Worm (Caenorhabditis elegans) whole organism, late embryonic: ENCODE data around the gene F29B9.12.

Source experiments
- C08G9.2 ChIP-seq: sonication (generic microtip); optimal IDR thresholded peaks from 2 replicates; lab custom pipeline; 2016; ENCODE audit warnings: mild to moderate bottlenecking, missing genetic modification characterization, moderate library complexity, missing compliant biosample characterization
- K02D7.2 ChIP-seq: sonication (generic microtip); optimal IDR thresholded peaks from 2 replicates; lab custom pipeline; 2017; ENCODE audit warnings: mild to moderate bottlenecking, missing genetic modification characterization, missing compliant biosample characterization
- K09A11.1 ChIP-seq: sonication (generic microtip); optimal IDR thresholded peaks from 2 replicates; lab custom pipeline; 2017; ENCODE audit warnings: antibody characterized with exemption, mild to moderate bottlenecking, missing genetic modification characterization, missing compliant biosample characterization; ENCODE audit not compliant: insufficient read depth
- T23F11.4 ChIP-seq: fragments of 200-800 bp; sonication (Bioruptor generic); optimal IDR thresholded peaks from 2 replicates; lab custom pipeline; 2018; ENCODE audit warnings: mild to moderate bottlenecking, missing genetic modification characterization, missing compliant biosample characterization
- Y22D7AL.16 ChIP-seq: sonication (generic microtip); optimal IDR thresholded peaks from 2 replicates; lab custom pipeline; 2016; ENCODE audit warnings: missing genetic modification characterization, missing compliant biosample characterization
- ahr-1 ChIP-seq: sonication (generic microtip); optimal IDR thresholded peaks from 2 replicates; lab custom pipeline; 2016; ENCODE audit warnings: missing genetic modification characterization, missing compliant biosample characterization
- ceh-18 ChIP-seq: sonication (generic microtip); optimal IDR thresholded peaks from 2 replicates; lab custom pipeline; 2016; ENCODE audit warnings: missing genetic modification characterization, missing compliant biosample characterization
- ceh-2 ChIP-seq: sonication (generic microtip); optimal IDR thresholded peaks from 2 replicates; lab custom pipeline; 2016; ENCODE audit warnings: missing genotype, missing genetic modification characterization, missing compliant biosample characterization
- ceh-24 ChIP-seq: sonication (generic microtip); optimal IDR thresholded peaks from 2 replicates; lab custom pipeline; 2016; ENCODE audit warnings: mild to moderate bottlenecking, missing genetic modification characterization, missing compliant biosample characterization
- ceh-45 ChIP-seq: fragments of 200-800 bp; sonication (Bioruptor generic); IDR thresholded peaks from 2 replicates; pipeline ENCODE4 v1.3.6; 2022; ENCODE audit warnings: missing genetic modification reagents, missing genetic modification characterization, missing compliant biosample characterization
- ceh-48 ChIP-seq: sonication (generic microtip); optimal IDR thresholded peaks from 2 replicates; lab custom pipeline; 2016; ENCODE audit warnings: missing genetic modification characterization, inconsistent platforms, missing compliant biosample characterization
- ceh-6 ChIP-seq: fragments of 200-800 bp; sonication (Bioruptor generic); optimal IDR thresholded peaks from 2 replicates; lab custom pipeline; 2018; ENCODE audit warnings: mild to moderate bottlenecking, missing genetic modification characterization, missing compliant biosample characterization
- ceh-9 ChIP-seq: sonication (generic microtip); optimal IDR thresholded peaks from 2 replicates; lab custom pipeline; 2016; ENCODE audit warnings: mild to moderate bottlenecking, missing genetic modification characterization, inconsistent platforms, missing compliant biosample characterization
- che-1 ChIP-seq: sonication (generic microtip); optimal IDR thresholded peaks from 2 replicates; lab custom pipeline; 2016; ENCODE audit warnings: mild to moderate bottlenecking, missing genetic modification characterization, missing compliant biosample characterization
- elt-4 ChIP-seq: sonication (generic microtip); optimal IDR thresholded peaks from 2 replicates; lab custom pipeline; 2016; ENCODE audit warnings: missing genetic modification characterization, missing compliant biosample characterization
- eyg-1 ChIP-seq: sonication (generic microtip); optimal IDR thresholded peaks from 2 replicates; lab custom pipeline; 2016; ENCODE audit warnings: missing genotype, missing genetic modification characterization, missing compliant biosample characterization
- fkh-6 ChIP-seq: sonication (generic microtip); optimal IDR thresholded peaks from 2 replicates; lab custom pipeline; 2016; ENCODE audit warnings: missing genetic modification characterization, missing compliant biosample characterization
- hlh-13 ChIP-seq: fragments of 200-800 bp; sonication (Bioruptor generic); optimal IDR thresholded peaks from 2 replicates; lab custom pipeline; 2018; ENCODE audit warnings: mild to moderate bottlenecking, missing genetic modification characterization, missing compliant biosample characterization
- hlh-8 ChIP-seq: sonication (generic microtip); optimal IDR thresholded peaks from 2 replicates; lab custom pipeline; 2016; ENCODE audit warnings: missing genotype, missing genetic modification characterization, missing compliant biosample characterization
- lin-11 ChIP-seq: fragments of 200-800 bp; sonication (Bioruptor generic); optimal IDR thresholded peaks from 2 replicates; lab custom pipeline; 2018; ENCODE audit warnings: mild to moderate bottlenecking, missing genetic modification characterization, missing compliant biosample characterization
- madf-2 ChIP-seq: sonication (generic microtip); optimal IDR thresholded peaks from 2 replicates; lab custom pipeline; 2017; ENCODE audit warnings: missing genetic modification characterization, missing compliant biosample characterization
- mec-3 ChIP-seq: sonication (generic microtip); optimal IDR thresholded peaks from 2 replicates; lab custom pipeline; 2016; ENCODE audit warnings: borderline replicate concordance, missing genetic modification characterization, missing compliant biosample characterization
- nfya-1 ChIP-seq: sonication (generic microtip); optimal IDR thresholded peaks from 2 replicates; lab custom pipeline; 2017; ENCODE audit warnings: missing genetic modification characterization, mild to moderate bottlenecking, missing compliant biosample characterization, antibody characterized with exemption, moderate library complexity
- npax-4 ChIP-seq: sonication (generic microtip); optimal IDR thresholded peaks from 2 replicates; lab custom pipeline; 2016; ENCODE audit warnings: missing genetic modification characterization, missing compliant biosample characterization
- pag-3 ChIP-seq: sonication (generic microtip); optimal IDR thresholded peaks from 2 replicates; lab custom pipeline; 2016; ENCODE audit warnings: missing compliant biosample characterization, missing genetic modification characterization, borderline replicate concordance
- pat-9 ChIP-seq: fragments of 200-800 bp; sonication (Bioruptor generic); optimal IDR thresholded peaks from 2 replicates; lab custom pipeline; 2018; ENCODE audit warnings: mild to moderate bottlenecking, missing genetic modification characterization, moderate library complexity, missing compliant biosample characterization
- pax-1 ChIP-seq: fragments of 150-350 bp; optimal IDR thresholded peaks from 2 replicates; lab custom pipeline; 2014; ENCODE audit warnings: missing biosample characterization, missing genetic modification characterization
- pha-2 ChIP-seq: sonication (generic microtip); optimal IDR thresholded peaks from 2 replicates; lab custom pipeline; 2017; ENCODE audit warnings: mild to moderate bottlenecking, missing genetic modification characterization, missing compliant biosample characterization
- pros-1 ChIP-seq: fragments of 150-350 bp; optimal IDR thresholded peaks from 2 replicates; lab custom pipeline; 2014; ENCODE audit warnings: missing biosample characterization, missing genetic modification reagents, missing genetic modification characterization
- ref-2 ChIP-seq: sonication (generic microtip); optimal IDR thresholded peaks from 2 replicates; lab custom pipeline; 2016; ENCODE audit warnings: missing genetic modification characterization, missing compliant biosample characterization
- rnt-1 ChIP-seq: sonication (generic microtip); optimal IDR thresholded peaks from 2 replicates; lab custom pipeline; 2016; ENCODE audit warnings: missing genetic modification characterization, missing compliant biosample characterization
- sox-2 ChIP-seq: fragments of 200-800 bp; sonication (Bioruptor generic); IDR thresholded peaks from 2 replicates; pipeline ENCODE4 v1.3.6; 2022; ENCODE audit warnings: missing genetic modification reagents, missing genetic modification characterization, missing compliant biosample characterization
- sox-4 ChIP-seq: sonication (generic microtip); optimal IDR thresholded peaks from 2 replicates; lab custom pipeline; 2017; ENCODE audit warnings: mild to moderate bottlenecking, missing genetic modification characterization, inconsistent platforms, missing compliant biosample characterization
- tbx-7 ChIP-seq: sonication (generic microtip); optimal IDR thresholded peaks from 2 replicates; lab custom pipeline; 2016; ENCODE audit warnings: missing genotype, missing genetic modification characterization, missing compliant biosample characterization
- ttx-3 ChIP-seq: sonication (generic microtip); optimal IDR thresholded peaks from 2 replicates; lab custom pipeline; 2016; ENCODE audit warnings: missing genetic modification reagents, missing genetic modification characterization, missing compliant biosample characterization
- ztf-16 ChIP-seq: sonication (generic microtip); optimal IDR thresholded peaks from 2 replicates; lab custom pipeline; 2017; ENCODE audit warnings: missing genetic modification characterization, missing compliant biosample characterization

F29B9.12 gene

ce11 chrIV:4660151-4661041 is 8.9 kb upstream of the F29B9.12 start, which contains the start of the genes F29B9.11 and jmjd-1.2 (continued):
- peak; percentile 46 for TF ChIP-seq che-1 (tag; lab: Kevin White, UChicago)
- no peak for TF ChIP-seq pros-1 (tag; lab: Kevin White, UChicago)
- no peak for TF ChIP-seq ceh-48
- peak; percentile 9 for TF ChIP-seq Y22D7AL.16 (tag; lab: Kevin White, UChicago)
- peak; percentile 99 for TF ChIP-seq tbx-7 (tag; lab: Kevin White, UChicago)
- TF ChIP-seq mec-3 (tag; lab: Kevin White, UChicago): peak; percentile 82
- peak; percentile 71 for TF ChIP-seq ttx-3 (tag; lab: Kevin White, UChicago)
- peak; percentile 72 for TF ChIP-seq ztf-16 (tag; lab: Kevin White, UChicago)
- peak; percentile 97 for TF ChIP-seq rnt-1 (tag; lab: Kevin White, UChicago)
- TF ChIP-seq hlh-13 (GFP tag; lab: Kevin White, UChicago): peak; percentile 23
- no peak for TF ChIP-seq sox-2 (GFP tag; lab: Robert Waterston, UW)
- peak; percentile 76 for TF ChIP-seq eyg-1 (tag; lab: Kevin White, UChicago)
- TF ChIP-seq pax-1 (tag; lab: Kevin White, UChicago): peak; percentile 33
- TF ChIP-seq pag-3 (tag; lab: Kevin White, UChicago): peak; percentile 88
- TF ChIP-seq madf-2 (tag; lab: Kevin White, UChicago): peak; percentile 58
- TF ChIP-seq ref-2 (tag; lab: Kevin White, UChicago): peak; percentile 99
- TF ChIP-seq pha-2 (tag; lab: Kevin White, UChicago): peak; percentile 83
- TF ChIP-seq lin-11: peak; percentile 10
- no peak for TF ChIP-seq K02D7.2 (tag; lab: Kevin White, UChicago)
- TF ChIP-seq elt-4: no peak
- no peak for TF ChIP-seq sox-4
- TF ChIP-seq K09A11.1: no peak
- TF ChIP-seq ceh-45: 0 out of 2 replicates have a peak, but pooled peaks have one; percentile 57
- TF ChIP-seq npax-4: no peak
- peak; percentile 73 for TF ChIP-seq T23F11.4 (GFP tag; lab: Kevin White, UChicago)
- peak; percentile 95 for TF ChIP-seq ahr-1 (tag; lab: Kevin White, UChicago)
- TF ChIP-seq ceh-24 (tag; lab: Kevin White, UChicago): no peak
- peak; percentile 86 for TF ChIP-seq ceh-18 (tag; lab: Kevin White, UChicago)
- peak; percentile 99 for TF ChIP-seq C08G9.2 (tag; lab: Kevin White, UChicago)
- TF ChIP-seq ceh-2: peak; percentile 99

ce11 chrIV:4665079-4665478 is 4.3 kb upstream of the F29B9.12 start, which contains the start of gene F29B9.1:
Gene F29B9.1 (plus strand): TSS chrIV:4665379.
- no peak for TF ChIP-seq nfya-1
- no peak for TF ChIP-seq ceh-6 (GFP tag; lab: Kevin White, UChicago)
- no peak for TF ChIP-seq ttx-3 (tag; lab: Kevin White, UChicago)
- no peak for TF ChIP-seq pat-9 (tag; lab: Kevin White, UChicago)
- no peak for TF ChIP-seq pros-1 (tag; lab: Kevin White, UChicago)
- no peak for TF ChIP-seq madf-2 (tag; lab: Kevin White, UChicago)
- TF ChIP-seq hlh-8 (tag; lab: Kevin White, UChicago): no peak
- TF ChIP-seq fkh-6 (tag; lab: Kevin White, UChicago): no peak
- no peak for TF ChIP-seq npax-4
- TF ChIP-seq sox-4: no peak

- TF ChIP-seq ceh-9 (tag; lab: Kevin White, UChicago): no peak
- TF ChIP-seq ceh-18 (tag; lab: Kevin White, UChicago): peak; percentile 1
Measured at ce11 chrIV:4667383-4667782, 2.0 kb upstream of the F29B9.12 start.
